Fruit fly (Drosophila melanogaster) whole organism, embryonic: ENCODE measurements around the gene Hand.

Source experiments
- Aef1 ChIP-seq: fragments of 200-800 bp; sonication (Bioruptor generic); IDR thresholded peaks from 3 replicates; pipeline ENCODE4 v1.3.6; 2022; ENCODE audit warnings: missing biosample characterization, missing genetic modification characterization
- C15 ChIP-seq: fragments of 200-800 bp; sonication (Bioruptor generic); IDR thresholded peaks from 3 replicates; pipeline ENCODE4 v1.3.6; 2022; ENCODE audit warnings: missing biosample characterization, missing genetic modification characterization
- CG13287 ChIP-seq: fragments of 200-800 bp; sonication (Bioruptor generic); IDR thresholded peaks from 2 replicates; pipeline ENCODE4 v1.3.6; 2022; ENCODE audit warnings: missing biosample characterization, missing genetic modification characterization; ENCODE audit not compliant: partially characterized antibody
- CG14710 ChIP-seq: fragments of 200-800 bp; sonication (Bioruptor generic); optimal IDR thresholded peaks from 3 replicates; lab custom pipeline; 2019; ENCODE audit warnings: missing biosample characterization, mild to moderate bottlenecking, missing genetic modification characterization, moderate library complexity
- CG15479 ChIP-seq: fragments of 200-800 bp; sonication (Bioruptor generic); optimal IDR thresholded peaks from 3 replicates; lab custom pipeline; 2019; ENCODE audit warnings: missing biosample characterization, mild to moderate bottlenecking, missing genetic modification characterization, moderate library complexity
- CG15696 ChIP-seq: fragments of 200-800 bp; sonication (Bioruptor generic); optimal IDR thresholded peaks from 2 replicates; lab custom pipeline; 2019; ENCODE audit warnings: missing biosample characterization, mild to moderate bottlenecking, missing genetic modification characterization, moderate library complexity
- CG17361 ChIP-seq: fragments of 200-800 bp; sonication (Bioruptor generic); IDR thresholded peaks from 3 replicates; pipeline ENCODE4 v1.3.6; 2022; ENCODE audit warnings: missing biosample characterization, missing genetic modification characterization
- CG17829 ChIP-seq: fragments of 200-800 bp; optimal IDR thresholded peaks from 2 replicates; lab custom pipeline; 2019; ENCODE audit warnings: missing biosample characterization, mild to moderate bottlenecking, missing genetic modification characterization, moderate library complexity
- CG1832 ChIP-seq: fragments of 200-800 bp; sonication (Bioruptor generic); optimal IDR thresholded peaks from 2 replicates; lab custom pipeline; 2017; ENCODE audit warnings: missing biosample characterization, mild to moderate bottlenecking, missing genetic modification characterization, inconsistent platforms
- CG2116 ChIP-seq: fragments of 200-800 bp; sonication (Bioruptor generic); optimal IDR thresholded peaks from 3 replicates; lab custom pipeline; 2018; ENCODE audit warnings: missing biosample characterization, mild to moderate bottlenecking, missing genetic modification characterization
- CG2199 ChIP-seq: fragments of 200-800 bp; sonication (Bioruptor generic); IDR thresholded peaks from 3 replicates; pipeline ENCODE4 v1.3.6; 2022; ENCODE audit warnings: missing biosample characterization, missing genetic modification characterization
- CG31441 ChIP-seq: fragments of 200-800 bp; sonication (Bioruptor generic); IDR thresholded peaks from 2 replicates; pipeline ENCODE4 v1.3.6; 2022; ENCODE audit warnings: missing biosample characterization, missing genetic modification characterization
- CG34224 ChIP-seq: fragments of 200-800 bp; sonication (Bioruptor generic); IDR thresholded peaks from 3 replicates; pipeline ENCODE4 v1.3.6; 2022; ENCODE audit warnings: missing biosample characterization, missing genetic modification characterization; ENCODE audit not compliant: partially characterized antibody
- CG34422 ChIP-seq: fragments of 200-800 bp; sonication (Bioruptor generic); IDR thresholded peaks from 3 replicates; pipeline ENCODE4 v1.3.6; 2022; ENCODE audit warnings: missing biosample characterization, missing genetic modification characterization
- CG4404 ChIP-seq: fragments of 200-800 bp; sonication (Bioruptor generic); IDR thresholded peaks from 2 replicates; pipeline ENCODE4 v1.3.6; 2022; ENCODE audit warnings: missing biosample characterization, missing genetic modification characterization
- CG4617 ChIP-seq: fragments of 200-800 bp; sonication (Bioruptor generic); optimal IDR thresholded peaks from 3 replicates; lab custom pipeline; 2016; ENCODE audit warnings: missing biosample characterization, missing genetic modification characterization, borderline replicate concordance
- CG8388 ChIP-seq: fragments of 200-800 bp; sonication (Bioruptor generic); optimal IDR thresholded peaks from 2 replicates; lab custom pipeline; 2019; ENCODE audit warnings: missing biosample characterization, mild to moderate bottlenecking, missing genetic modification characterization, moderate library complexity
- CG9727 ChIP-seq: fragments of 200-800 bp; sonication (Bioruptor generic); optimal IDR thresholded peaks from 3 replicates; lab custom pipeline; 2017; ENCODE audit warnings: missing biosample characterization, mild to moderate bottlenecking, missing genetic modification characterization
- D19A ChIP-seq: fragments of 200-800 bp; optimal IDR thresholded peaks from 3 replicates; lab custom pipeline; 2019; ENCODE audit warnings: missing biosample characterization, mild to moderate bottlenecking, missing genetic modification characterization, moderate library complexity
- D19B ChIP-seq: fragments of 200-800 bp; sonication (Bioruptor generic); optimal IDR thresholded peaks from 2 replicates; lab custom pipeline; 2017; ENCODE audit warnings: missing biosample characterization, mild to moderate bottlenecking, missing genetic modification characterization
- Dek ChIP-seq: fragments of 200-800 bp; sonication (Bioruptor generic); optimal IDR thresholded peaks from 3 replicates; lab custom pipeline; 2019; ENCODE audit warnings: missing biosample characterization, mild to moderate bottlenecking, missing genetic modification characterization, moderate library complexity
- Doc3 ChIP-seq: fragments of 200-800 bp; sonication (Bioruptor generic); IDR thresholded peaks from 3 replicates; pipeline ENCODE4 v1.3.6; 2022; ENCODE audit warnings: missing biosample characterization, missing genetic modification characterization; ENCODE audit not compliant: partially characterized antibody
- Dp ChIP-seq: fragments of 200-800 bp; sonication (Bioruptor generic); optimal IDR thresholded peaks from 2 replicates; lab custom pipeline; 2018; ENCODE audit warnings: missing biosample characterization, mild to moderate bottlenecking, missing genetic modification characterization, moderate library complexity
- Elba2 ChIP-seq: fragments of 200-800 bp; sonication (Bioruptor generic); optimal IDR thresholded peaks from 3 replicates; lab custom pipeline; 2016; ENCODE audit warnings: missing biosample characterization, missing genetic modification characterization
- Ets97D ChIP-seq: fragments of 200-800 bp; sonication (Bioruptor generic); optimal IDR thresholded peaks from 3 replicates; lab custom pipeline; 2016; ENCODE audit warnings: missing biosample characterization, missing genetic modification characterization
- GATAe ChIP-seq: fragments of 200-800 bp; sonication (Bioruptor generic); conservative IDR thresholded peaks from 2 replicates; pipeline ENCODE4 v1.3.6; 2022; ENCODE audit warnings: missing biosample characterization, missing genetic modification characterization
- H15 ChIP-seq: fragments of 200-800 bp; sonication (Bioruptor generic); IDR thresholded peaks from 3 replicates; pipeline ENCODE4 v1.3.6; 2022; ENCODE audit warnings: missing biosample characterization, missing genetic modification characterization
- Kr ChIP-seq: fragments of 200-800 bp; sonication (Bioruptor generic); optimal IDR thresholded peaks from 2 replicates; lab custom pipeline; 2017; ENCODE audit warnings: missing biosample characterization, mild to moderate bottlenecking, missing genetic modification characterization
- Med ChIP-seq: fragments of 200-800 bp; sonication (Bioruptor generic); peaks from one replicate; lab custom pipeline; 2016; ENCODE audit warnings: missing biosample characterization, missing genetic modification characterization, mild to moderate bottlenecking, inconsistent platforms, moderate library complexity
- Nf-YC ChIP-seq: fragments of 200-800 bp; optimal IDR thresholded peaks from 3 replicates; lab custom pipeline; 2019; ENCODE audit warnings: missing biosample characterization, mild to moderate bottlenecking, missing genetic modification characterization, moderate library complexity
- Opbp ChIP-seq: fragments of 200-800 bp; sonication (Bioruptor generic); IDR thresholded peaks from 3 replicates; pipeline ENCODE4 v1.3.6; 2022; ENCODE audit warnings: missing biosample characterization, missing genetic modification characterization; ENCODE audit not compliant: partially characterized antibody
- Xbp1 ChIP-seq: fragments of 200-800 bp; sonication (Bioruptor generic); optimal IDR thresholded peaks from 3 replicates; lab custom pipeline; 2016; ENCODE audit warnings: missing biosample characterization, mild to moderate bottlenecking, missing genetic modification characterization
- amos ChIP-seq: fragments of 200-800 bp; sonication (Bioruptor generic); IDR thresholded peaks from 2 replicates; pipeline ENCODE4 v1.3.6; 2022; ENCODE audit warnings: missing biosample characterization, missing genetic modification characterization; ENCODE audit not compliant: partially characterized antibody
- ato ChIP-seq: fragments of 200-800 bp; sonication (Bioruptor generic); IDR thresholded peaks from 2 replicates; pipeline ENCODE4 v1.3.6; 2022; ENCODE audit warnings: missing biosample characterization, missing genetic modification characterization; ENCODE audit not compliant: partially characterized antibody
- grau ChIP-seq: fragments of 200-800 bp; optimal IDR thresholded peaks from 3 replicates; lab custom pipeline; 2019; ENCODE audit warnings: missing biosample characterization, mild to moderate bottlenecking, missing genetic modification characterization, moderate library complexity
- grn ChIP-seq: fragments of 200-800 bp; sonication (Bioruptor generic); optimal IDR thresholded peaks from 3 replicates; lab custom pipeline; 2017; ENCODE audit warnings: missing biosample characterization, missing genetic modification characterization
- hbn ChIP-seq: fragments of 200-800 bp; sonication (Bioruptor generic); IDR thresholded peaks from 2 replicates; pipeline ENCODE4 v1.3.6; 2022; ENCODE audit warnings: missing biosample characterization, missing genetic modification characterization; ENCODE audit not compliant: partially characterized antibody
- lilli ChIP-seq: fragments of 200-800 bp; sonication (Bioruptor generic); optimal IDR thresholded peaks from 3 replicates; lab custom pipeline; 2016; ENCODE audit warnings: missing biosample characterization, missing genetic modification characterization
- mam ChIP-seq: fragments of 200-800 bp; sonication (Bioruptor generic); optimal IDR thresholded peaks from 3 replicates; lab custom pipeline; 2016; ENCODE audit warnings: missing biosample characterization, missing genetic modification characterization
- nau ChIP-seq: fragments of 200-800 bp; sonication (Bioruptor generic); optimal IDR thresholded peaks from 3 replicates; lab custom pipeline; 2017; ENCODE audit warnings: missing biosample characterization, mild to moderate bottlenecking, missing genetic modification characterization, missing genetic modification reagents
- nmo ChIP-seq: fragments of 200-800 bp; sonication (Bioruptor generic); optimal IDR thresholded peaks from 2 replicates; lab custom pipeline; 2018; ENCODE audit warnings: missing biosample characterization, mild to moderate bottlenecking, missing genetic modification characterization, moderate library complexity
- pan ChIP-seq, 4 experiments: fragments of >200 bp in 3 of 4; fragments of 200-800 bp in 1 of 4; sonication (Bioruptor generic) in 1 of 4; optimal IDR thresholded peaks in 3 of 4; IDR thresholded peaks in 1 of 4; 2 replicates each; pipeline versions ENCODE4 v1.3.6 to Lab custom; 2017 to 2022; ENCODE audit warnings: missing biosample characterization in 2 of 4, missing genetic modification characterization in 2 of 4, mixed read lengths in 1 of 4
- pita ChIP-seq: fragments of 200-800 bp; sonication (Bioruptor generic); optimal IDR thresholded peaks from 2 replicates; lab custom pipeline; 2017; ENCODE audit warnings: missing biosample characterization, mild to moderate bottlenecking, missing genetic modification characterization
- pzg ChIP-seq: fragments of 200-800 bp; sonication (Bioruptor generic); optimal IDR thresholded peaks from 3 replicates; lab custom pipeline; 2018; ENCODE audit warnings: missing biosample characterization, mild to moderate bottlenecking, missing genetic modification characterization, moderate library complexity
- slbo ChIP-seq: fragments of 200-800 bp; sonication (Bioruptor generic); IDR thresholded peaks from 2 replicates; pipeline ENCODE4 v1.3.6; 2022; ENCODE audit warnings: missing biosample characterization, missing genetic modification characterization
- so ChIP-seq: fragments of 200-800 bp; sonication (Bioruptor generic); IDR thresholded peaks from 3 replicates; pipeline ENCODE4 v1.3.6; 2022; ENCODE audit warnings: missing biosample characterization, missing genetic modification characterization
- tgo ChIP-seq: fragments of 200-800 bp; sonication (Bioruptor generic); IDR thresholded peaks from 3 replicates; pipeline ENCODE4 v1.3.6; 2022; ENCODE audit warnings: missing biosample characterization, missing genetic modification characterization
- tll ChIP-seq, 2 experiments: fragments of 200-800 bp in 1 of 2; fragments of >200 bp in 1 of 2; sonication (Bioruptor generic) in 1 of 2; optimal IDR thresholded peaks; 2 replicates each; lab custom pipeline; 2017 to 2019; ENCODE audit warnings: missing biosample characterization in 2 of 2, missing genetic modification characterization in 2 of 2, mild to moderate bottlenecking in 1 of 2, moderate library complexity in 1 of 2

The Hand gene

dm6 chr2L:10342471-10342870, 47.3 kb upstream of the Hand start, which contains the start of gene Sps2 (continued):
- 0 out of 3 replicates have a peak, but pooled peaks have one; percentile 27 for TF ChIP-seq CG2199 (GFP tag; lab: Robert Waterston, UW)
- TF ChIP-seq pzg (GFP tag; lab: Kevin White, UChicago): peak; percentile 54
- peak; percentile 51; the same call in 1 of the 2 replicates for TF ChIP-seq ato (GFP tag; lab: Robert Waterston, UW)
- no peak for TF ChIP-seq H15
- no peak for TF ChIP-seq nau
- TF ChIP-seq pita (GFP tag; lab: Kevin White, UChicago): no peak
- no peak for TF ChIP-seq Kr (GFP tag; lab: Kevin White, UChicago)
- TF ChIP-seq CG8388: peak; percentile 51
- TF ChIP-seq Doc3 (GFP tag; lab: Robert Waterston, UW): peak; percentile 78
- TF ChIP-seq tgo (GFP tag; lab: Robert Waterston, UW): no peak
- peak; percentile 26 for TF ChIP-seq grau (tag; lab: Kevin White, UChicago)
- peak; percentile 18 for TF ChIP-seq lilli (GFP tag; lab: Kevin White, UChicago)
- TF ChIP-seq Opbp (GFP tag; lab: Robert Waterston, UW): peak; percentile 83
- peak; percentile 80 for TF ChIP-seq CG34224 (GFP tag; lab: Robert Waterston, UW)
- peak; percentile 25 for TF ChIP-seq Nf-YC (tag; lab: Kevin White, UChicago)
- no peak for TF ChIP-seq D19B (GFP tag; lab: Kevin White, UChicago)
- peak; percentile 33 for TF ChIP-seq CG9727 (GFP tag; lab: Kevin White, UChicago)
- 0 out of 3 replicates have a peak, but pooled peaks have one; percentile 15 for TF ChIP-seq CG17361 (GFP tag; lab: Robert Waterston, UW)
- no peak for TF ChIP-seq pan (optimal IDR thresholded peaks at IDR 0.05; lab: Kevin White, UChicago)
- TF ChIP-seq pan (GFP tag; optimal IDR thresholded peaks at IDR 0.05 in 1 of 2, IDR thresholded peaks at IDR 0.05 in 1 of 2): no peak
- TF ChIP-seq CG31441 (GFP tag; lab: Robert Waterston, UW): 0 out of 2 replicates have a peak, but pooled peaks have one; percentile 9
- TF ChIP-seq Aef1 (GFP tag; lab: Robert Waterston, UW): no peak
- TF ChIP-seq tll (GFP tag; optimal IDR thresholded peaks at IDR 0.05; lab: Kevin White, UChicago): peak in 1 of 2 experiments; percentile 44
- peak; percentile 45 for TF ChIP-seq CG14710 (tag; lab: Kevin White, UChicago)
- no peak for TF ChIP-seq so (GFP tag; lab: Robert Waterston, UW)
- peak; percentile 35 for TF ChIP-seq CG4617 (GFP tag; lab: Kevin White, UChicago)
- TF ChIP-seq D19A (tag; lab: Kevin White, UChicago): peak; percentile 16
- no peak for TF ChIP-seq CG4404
- peak; percentile 81 for TF ChIP-seq Med (GFP tag; lab: Kevin White, UChicago)
- peak; percentile 29 for TF ChIP-seq nmo (GFP tag; lab: Kevin White, UChicago)
- peak; percentile 68; the same call in 1 of the 2 replicates for TF ChIP-seq hbn (GFP tag; lab: Robert Waterston, UW)
- TF ChIP-seq grn (GFP tag; lab: Kevin White, UChicago): peak; percentile 94
- no peak for TF ChIP-seq CG15479 (GFP tag; lab: Kevin White, UChicago)
- TF ChIP-seq GATAe: peak; percentile 27; the same call in 1 of the 2 replicates
- TF ChIP-seq amos (GFP tag; lab: Robert Waterston, UW): peak; percentile 80; the same call in 1 of the 2 replicates
- peak; percentile 24 for TF ChIP-seq CG2116 (GFP tag; lab: Kevin White, UChicago)
- TF ChIP-seq Dek: peak; percentile 17
- TF ChIP-seq Ets97D (GFP tag; lab: Kevin White, UChicago): no peak
- TF ChIP-seq CG13287: peak; percentile 85
- peak; percentile 42 for TF ChIP-seq CG17829 (tag; lab: Kevin White, UChicago)
- TF ChIP-seq Xbp1 (GFP tag; lab: Kevin White, UChicago): peak; percentile 11
- TF ChIP-seq Elba2: peak; percentile 23
- peak; percentile 1 for TF ChIP-seq mam (GFP tag; lab: Kevin White, UChicago)
- no peak for TF ChIP-seq CG15696 (tag; lab: Kevin White, UChicago)
- peak; percentile 18 for TF ChIP-seq Dp
- no peak for TF ChIP-seq C15 (GFP tag; lab: Robert Waterston, UW)
- TF ChIP-seq CG34422 (GFP tag; lab: Robert Waterston, UW): peak; percentile 48; the same call in 1 of the 3 replicates
- TF ChIP-seq CG1832: no peak
- TF ChIP-seq slbo (GFP tag; lab: Robert Waterston, UW): no peak; the same call in 1 of the 2 replicates
